Worm (Caenorhabditis elegans) whole organism, L1 larva: ENCODE measurements around the gene ehs-1.

Source experiments
- elt-2 ChIP-seq: sonication (generic microtip); optimal IDR thresholded peaks from 2 replicates; lab custom pipeline; 2016; ENCODE audit warnings: missing genetic modification characterization, mild to moderate bottlenecking, inconsistent platforms, missing compliant biosample characterization, missing genetic modification reagents
- fos-1 ChIP-seq: fragments of 150-350 bp; optimal IDR thresholded peaks from 2 replicates; lab custom pipeline; 2014; ENCODE audit warnings: missing biosample characterization, missing genetic modification characterization
- jun-1 ChIP-seq: fragments of 150-350 bp; optimal IDR thresholded peaks from 2 replicates; lab custom pipeline; 2014; ENCODE audit warnings: missing biosample characterization, missing genetic modification reagents, missing genetic modification characterization
- lin-13 ChIP-seq: fragments of 150-350 bp; optimal IDR thresholded peaks from 2 replicates; lab custom pipeline; 2014; ENCODE audit warnings: missing biosample characterization, missing genetic modification reagents, missing genetic modification characterization
- nhr-11 ChIP-seq: fragments of 150-350 bp; optimal IDR thresholded peaks from 2 replicates; lab custom pipeline; 2014; ENCODE audit warnings: missing biosample characterization, missing genetic modification characterization
- skn-1 ChIP-seq: fragments of 150-350 bp; optimal IDR thresholded peaks from 2 replicates; lab custom pipeline; 2014; ENCODE audit warnings: missing biosample characterization, missing genetic modification characterization

- TF ChIP-seq fos-1 (tag; lab: Kevin White, UChicago) (no peak), elt-2 (tag; lab: Kevin White, UChicago) (no peak), skn-1 (no peak), nhr-11 (tag; lab: Kevin White, UChicago) (no peak), lin-13 (GFP tag; lab: Kevin White, UChicago) (no peak), jun-1 (no peak)
Measured at ce11 chrII:5816346-5816745, 4.2 kb upstream of the ehs-1 start, which contains the start of gene ZK1248.20.
